Fruit fly (Drosophila melanogaster): ENCODE measurements around the gene CG14722.

The CG14722 gene

DNA sequence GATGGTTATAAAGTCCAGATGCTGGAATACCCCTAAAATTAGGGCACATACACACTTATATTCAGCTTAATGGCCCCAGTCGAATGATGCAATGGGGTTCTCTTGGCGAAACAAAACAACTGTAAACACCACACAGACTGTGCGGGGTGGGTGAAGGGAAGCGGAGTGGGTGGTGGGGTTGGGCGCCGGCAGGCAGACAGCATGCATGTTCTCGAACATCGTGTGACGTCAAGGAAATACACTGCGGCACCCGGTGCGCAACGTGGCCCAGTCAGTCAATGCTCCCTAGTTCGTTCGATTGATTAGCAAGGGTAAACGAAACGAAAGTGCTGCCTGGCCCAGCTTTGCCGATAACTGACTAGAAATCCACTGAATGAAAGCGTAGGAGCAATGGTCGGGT lies 20.8 kb downstream of the CG14722 start (continued):
- TF ChIP-seq bab2 (GFP tag; optimal IDR thresholded peaks at IDR 0.05) (no peak), kah (GFP tag; optimal IDR thresholded peaks at IDR 0.05) (peak; percentile 30), HLH4C (GFP tag; IDR thresholded peaks at IDR 0.05; ENCODE audit: partially characterized antibody) (no peak), CG2875 (GFP tag; optimal IDR thresholded peaks at IDR 0.05) (no peak), H2.0 (GFP tag; IDR thresholded peaks at IDR 0.05) (no peak), hbn (GFP tag; IDR thresholded peaks at IDR 0.05; ENCODE audit: partially characterized antibody) (no peak), Stat92E (GFP tag; optimal IDR thresholded peaks at IDR 0.05) (no peak), CG1529 (GFP tag; optimal IDR thresholded peaks at IDR 0.05) (no peak), ftz-f1 (GFP tag; optimal IDR thresholded peaks at IDR 0.05) (no peak), Xrp1 (GFP tag; IDR thresholded peaks at IDR 0.05) (no peak), BtbVII (GFP tag; optimal IDR thresholded peaks at IDR 0.05) (peak; percentile 5), CG12299 (tag; optimal IDR thresholded peaks at IDR 0.05) (peak; percentile 16), CG17912 (GFP tag; optimal IDR thresholded peaks at IDR 0.05) (peak; percentile 31), CG8359 (GFP tag; optimal IDR thresholded peaks at IDR 0.05; ENCODE audit: borderline replicate concordance) (no peak), CG16863 (GFP tag; optimal IDR thresholded peaks at IDR 0.05) (no peak), Bgb (GFP tag; IDR thresholded peaks at IDR 0.05; ENCODE audit: partially characterized antibody) (no peak), CG7963 (GFP tag; IDR thresholded peaks at IDR 0.05; ENCODE audit: partially characterized antibody) (no peak), knrl (GFP tag; IDR thresholded peaks at IDR 0.05; ENCODE audit: partially characterized antibody) (no peak), CG7357 (GFP tag; IDR thresholded peaks at IDR 0.05) (no peak), prd (optimal IDR thresholded peaks at IDR 0.05) (no peak), prd (GFP tag; IDR thresholded peaks at IDR 0.05) (no peak), Oli (tag; optimal IDR thresholded peaks at IDR 0.05) (no peak), wor (GFP tag; IDR thresholded peaks at IDR 0.05) (no peak), lmd (GFP tag; IDR thresholded peaks at IDR 0.05) (no peak), aop (GFP tag; IDR thresholded peaks at IDR 0.05) (no peak), org-1 (GFP tag; optimal IDR thresholded peaks at IDR 0.05) (no peak), chinmo (GFP tag; IDR thresholded peaks at IDR 0.05; ENCODE audit: partially characterized antibody) (no peak), CG33557 (GFP tag; optimal IDR thresholded peaks at IDR 0.05) (no peak), sisA (GFP tag; IDR thresholded peaks at IDR 0.05) (no peak), B-H1 (GFP tag; IDR thresholded peaks at IDR 0.05) (no peak), pros (GFP tag; optimal IDR thresholded peaks at IDR 0.05) (no peak), fd96Cb (tag; optimal IDR thresholded peaks at IDR 0.05) (no peak), CG9876 (GFP tag; optimal IDR thresholded peaks at IDR 0.05) (no peak), CG17359 (tag; optimal IDR thresholded peaks at IDR 0.05) (peak; percentile 35), CG15601 (tag; optimal IDR thresholded peaks at IDR 0.05) (no peak), fd64A (GFP tag; optimal IDR thresholded peaks at IDR 0.05) (peak; percentile 28), sima (GFP tag; optimal IDR thresholded peaks at IDR 0.05) (no peak), CG31224 (GFP tag; IDR thresholded peaks at IDR 0.05) (no peak), Blimp-1 (GFP tag; optimal IDR thresholded peaks at IDR 0.05) (no peak), wek (GFP tag; optimal IDR thresholded peaks at IDR 0.05) (peak; percentile 41), twi (tag; optimal IDR thresholded peaks at IDR 0.05) (peak; percentile 51), CG9437 (GFP tag; optimal IDR thresholded peaks at IDR 0.05) (no peak), CG17361 (GFP tag; IDR thresholded peaks at IDR 0.05) (no peak), CG2678 (tag; optimal IDR thresholded peaks at IDR 0.05) (peak; percentile 4), Scr (GFP tag; IDR thresholded peaks at IDR 0.05; ENCODE audit: partially characterized antibody) (no peak), CG12769 (tag; optimal IDR thresholded peaks at IDR 0.05) (peak; percentile 72), MTF-1 (GFP tag; optimal IDR thresholded peaks at IDR 0.05; ENCODE audit: borderline replicate concordance) (peak; percentile 15), CG12071 (GFP tag; optimal IDR thresholded peaks at IDR 0.05) (peak; percentile 11), CG32772 (GFP tag; IDR thresholded peaks at IDR 0.05) (no peak), tin (GFP tag; optimal IDR thresholded peaks at IDR 0.05) (no peak)
